Worm (Caenorhabditis elegans) whole organism, young adult: Measurements from ENCODE around the gene srh-169.

ENCODE experiments used
- F39B2.1 ChIP-seq: fragments of 200-800 bp; sonication (Bioruptor generic); IDR thresholded peaks from 2 replicates; pipeline ENCODE4 v1.3.6; 2022; ENCODE audit warnings: missing genetic modification reagents, missing genetic modification characterization, missing compliant biosample characterization
- Y95B8A.8 ChIP-seq: fragments of 200-800 bp; sonication (Bioruptor generic); IDR thresholded peaks from 2 replicates; pipeline ENCODE4 v1.3.6; 2022; ENCODE audit warnings: missing genetic modification reagents, missing genetic modification characterization, missing compliant biosample characterization
- ama-1 ChIP-seq, 3 experiments: fragments of 150-350 bp in 1 of 3; sonication (generic microtip) in 2 of 3; optimal IDR thresholded peaks; 2 replicates each; lab custom pipeline; 2014 to 2018; ENCODE audit warnings: missing biosample characterization in 2 of 3, missing genetic modification characterization in 2 of 3, missing genetic modification reagents in 2 of 3
- dpff-1 ChIP-seq: sonication (generic microtip); optimal IDR thresholded peaks from 2 replicates; lab custom pipeline; 2017; ENCODE audit warnings: mild to moderate bottlenecking, missing genetic modification characterization, missing compliant biosample characterization
- dpl-1 ChIP-seq: fragments of 150-350 bp; optimal IDR thresholded peaks from 2 replicates; lab custom pipeline; 2014; ENCODE audit warnings: missing biosample characterization, missing genetic modification reagents, missing genetic modification characterization
- nfya-1 ChIP-seq: sonication (generic microtip); optimal IDR thresholded peaks from 2 replicates; lab custom pipeline; 2017; ENCODE audit warnings: antibody characterized with exemption, missing compliant biosample characterization, missing genetic modification characterization, borderline replicate concordance; ENCODE audit not compliant: insufficient read depth
- snpc-4 ChIP-seq, 5 experiments: fragments of 150-350 bp in 1 of 5; sonication (generic microtip) in 4 of 5; optimal IDR thresholded peaks; 2 replicates each; lab custom pipeline; 2014 to 2018; ENCODE audit warnings: missing genetic modification characterization in 5 of 5, missing biosample characterization in 3 of 5, antibody characterized with exemption in 2 of 5, mild to moderate bottlenecking in 2 of 5, missing compliant biosample characterization in 2 of 5, missing genotype in 2 of 5, moderate library complexity in 2 of 5, missing genetic modification reagents in 1 of 5
- ztf-22 ChIP-seq: fragments of 200-800 bp; sonication (Bioruptor generic); optimal IDR thresholded peaks from 2 replicates; lab custom pipeline; 2018; ENCODE audit warnings: mild to moderate bottlenecking, missing genetic modification characterization, moderate library complexity, missing compliant biosample characterization

DNA sequence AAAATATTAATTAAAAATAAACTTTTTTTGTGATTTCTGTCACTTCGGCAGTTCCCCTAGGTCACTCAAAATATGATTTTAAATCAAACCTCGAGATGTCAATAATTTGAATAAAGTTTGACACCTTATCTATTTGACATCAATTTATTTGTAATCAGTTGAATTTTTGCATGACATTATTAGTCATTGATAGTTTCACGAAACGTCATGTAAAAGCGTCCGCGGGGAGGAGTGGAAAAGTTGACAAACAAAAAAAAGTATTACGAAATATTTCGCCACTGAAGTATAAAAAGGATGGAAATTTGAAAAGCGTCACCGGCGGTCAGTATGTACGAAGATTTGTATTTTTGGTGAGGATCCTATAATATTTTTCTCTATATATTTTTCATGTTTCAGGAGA, 22.9 kb upstream of the srh-169 start, which contains the start of gene K09D9.1:
- TF ChIP-seq F39B2.1 (no peak), snpc-4 (GFP tag; optimal IDR thresholded peaks at IDR 0.05; lab: Kevin White, UChicago) (no peak), snpc-4 (tag; optimal IDR thresholded peaks at IDR 0.05; lab: Kevin White, UChicago) (no peak), dpl-1 (no peak), ztf-22 (GFP tag; lab: Kevin White, UChicago) (peak; percentile 57), ama-1 (optimal IDR thresholded peaks at IDR 0.05; lab: Kevin White, UChicago) (no peak), ama-1 (GFP tag; optimal IDR thresholded peaks at IDR 0.05; lab: Kevin White, UChicago) (no peak), Y95B8A.8 (no peak), nfya-1 (tag; lab: Kevin White, UChicago) (no peak), dpff-1 (tag; lab: Kevin White, UChicago) (no peak)
